Worm (Caenorhabditis elegans) whole organism, young adult: Measurements from ENCODE around the gene hmp-1.

Source experiments
- B0336.3 ChIP-seq: fragments of 200-800 bp; sonication (Bioruptor generic); IDR thresholded peaks from 2 replicates; pipeline ENCODE4 v1.3.6; 2022; ENCODE audit warnings: missing genetic modification characterization, missing compliant biosample characterization
- C06A6.2 ChIP-seq: fragments of 200-800 bp; sonication (Bioruptor generic); conservative IDR thresholded peaks from 2 replicates; pipeline ENCODE4 v1.3.6; 2022; ENCODE audit warnings: missing genetic modification characterization, missing compliant biosample characterization
- C17E4.6 ChIP-seq: fragments of 200-800 bp; sonication (Bioruptor generic); IDR thresholded peaks from 2 replicates; pipeline ENCODE4 v1.3.6; 2022; ENCODE audit warnings: missing genetic modification reagents, missing genetic modification characterization, missing compliant biosample characterization
- F23B12.7 ChIP-seq: sonication (generic microtip); optimal IDR thresholded peaks from 2 replicates; lab custom pipeline; 2017; ENCODE audit warnings: missing genetic modification characterization, mild to moderate bottlenecking, missing compliant biosample characterization, antibody characterized with exemption, moderate library complexity; ENCODE audit not compliant: insufficient read depth
- F39B2.1 ChIP-seq: fragments of 200-800 bp; sonication (Bioruptor generic); IDR thresholded peaks from 2 replicates; pipeline ENCODE4 v1.3.6; 2022; ENCODE audit warnings: missing genetic modification reagents, missing genetic modification characterization, missing compliant biosample characterization
- F57C9.4 ChIP-seq: sonication (generic microtip); optimal IDR thresholded peaks from 2 replicates; lab custom pipeline; 2017; ENCODE audit warnings: mild to moderate bottlenecking, missing genetic modification characterization, missing compliant biosample characterization
- K11D2.4 ChIP-seq: fragments of 200-800 bp; sonication (Bioruptor generic); IDR thresholded peaks from 2 replicates; pipeline ENCODE4 v1.3.6; 2022; ENCODE audit warnings: missing genetic modification reagents, missing genetic modification characterization, missing compliant biosample characterization
- Y53G8AR.9 ChIP-seq: fragments of 200-800 bp; sonication (Bioruptor generic); conservative IDR thresholded peaks from 2 replicates; pipeline ENCODE4 v1.3.6; 2022; ENCODE audit warnings: missing genetic modification reagents, missing genetic modification characterization, missing compliant biosample characterization
- Y56A3A.18 ChIP-seq: fragments of 200-800 bp; sonication (Bioruptor generic); IDR thresholded peaks from 2 replicates; pipeline ENCODE4 v1.3.6; 2022; ENCODE audit warnings: missing genetic modification reagents, missing genetic modification characterization, missing compliant biosample characterization
- aptf-3 ChIP-seq: fragments of 200-800 bp; sonication (Bioruptor generic); IDR thresholded peaks from 2 replicates; pipeline ENCODE4 v1.3.6; 2022; ENCODE audit warnings: missing genetic modification characterization, missing compliant biosample characterization
- ccch-3 ChIP-seq: fragments of 200-800 bp; sonication (Bioruptor generic); optimal IDR thresholded peaks from 2 replicates; lab custom pipeline; 2018; ENCODE audit warnings: mild to moderate bottlenecking, missing genetic modification characterization, missing compliant biosample characterization
- cebp-1 ChIP-seq, 2 experiments: fragments of 200-800 bp in 1 of 2; sonication (Bioruptor generic) in 1 of 2; sonication (generic microtip) in 1 of 2; IDR thresholded peaks in 1 of 2; optimal IDR thresholded peaks in 1 of 2; 2 replicates each; pipeline versions ENCODE4 v1.3.6 to Lab custom; 2017 to 2022; ENCODE audit warnings: missing compliant biosample characterization in 2 of 2, missing genetic modification characterization in 2 of 2, mild to moderate bottlenecking in 1 of 2, missing genetic modification reagents in 1 of 2, moderate library complexity in 1 of 2
- cebp-2 ChIP-seq: fragments of 200-800 bp; sonication (Bioruptor generic); IDR thresholded peaks from 2 replicates; pipeline ENCODE4 v1.3.6; 2022; ENCODE audit warnings: missing genetic modification characterization, missing compliant biosample characterization
- ceh-40 ChIP-seq: fragments of 200-800 bp; sonication (Bioruptor generic); IDR thresholded peaks from 2 replicates; pipeline ENCODE4 v1.3.6; 2022; ENCODE audit warnings: missing genetic modification characterization, missing compliant biosample characterization
- ceh-58 ChIP-seq: fragments of 200-800 bp; sonication (Bioruptor generic); IDR thresholded peaks from 2 replicates; pipeline ENCODE4 v1.3.6; 2022; ENCODE audit warnings: missing genetic modification characterization, missing compliant biosample characterization
- ceh-79 ChIP-seq: sonication (generic microtip); optimal IDR thresholded peaks from 2 replicates; lab custom pipeline; 2017; ENCODE audit warnings: mild to moderate bottlenecking, missing genetic modification characterization, missing compliant biosample characterization
- dox-1 ChIP-seq: fragments of 200-800 bp; sonication (Bioruptor generic); IDR thresholded peaks from 2 replicates; pipeline ENCODE4 v1.3.6; 2022; ENCODE audit warnings: missing genetic modification reagents, missing genetic modification characterization, missing compliant biosample characterization
- egl-44 ChIP-seq: fragments of 200-800 bp; sonication (Bioruptor generic); IDR thresholded peaks from 2 replicates; pipeline ENCODE4 v1.3.6; 2022; ENCODE audit warnings: missing genetic modification reagents, missing genetic modification characterization, missing compliant biosample characterization
- ekl-4 ChIP-seq: fragments of 200-800 bp; sonication (Bioruptor generic); IDR thresholded peaks from 2 replicates; pipeline ENCODE4 v1.3.6; 2022; ENCODE audit warnings: missing genetic modification reagents, missing genetic modification characterization, missing compliant biosample characterization
- fkh-3 ChIP-seq: sonication (generic microtip); optimal IDR thresholded peaks from 2 replicates; lab custom pipeline; 2016; ENCODE audit warnings: mild to moderate bottlenecking, missing genetic modification characterization, missing compliant biosample characterization
- hlh-26 ChIP-seq: fragments of 200-800 bp; sonication (Bioruptor generic); conservative IDR thresholded peaks from 2 replicates; pipeline ENCODE4 v1.3.6; 2022; ENCODE audit warnings: missing genetic modification reagents, missing genetic modification characterization, missing compliant biosample characterization
- hmg-1.2 ChIP-seq: fragments of 200-800 bp; sonication (Bioruptor generic); IDR thresholded peaks from 2 replicates; pipeline ENCODE4 v1.3.6; 2022; ENCODE audit warnings: missing genetic modification reagents, missing genetic modification characterization, missing compliant biosample characterization
- hsf-1 ChIP-seq: fragments of 200-800 bp; sonication (Bioruptor generic); IDR thresholded peaks from 2 replicates; pipeline ENCODE4 v1.3.6; 2022; ENCODE audit warnings: missing genetic modification reagents, missing genetic modification characterization, missing compliant biosample characterization
- lin-26 ChIP-seq: fragments of 200-800 bp; sonication (Bioruptor generic); IDR thresholded peaks from 2 replicates; pipeline ENCODE4 v1.3.6; 2022; ENCODE audit warnings: missing genetic modification reagents, missing genetic modification characterization, missing compliant biosample characterization
- lin-35 ChIP-seq, 3 experiments: fragments of 150-350 bp in 2 of 3; sonication (generic microtip) in 1 of 3; optimal IDR thresholded peaks; 2 replicates each; lab custom pipeline; 2014 to 2018; ENCODE audit warnings: missing biosample characterization in 3 of 3, missing genetic modification characterization in 3 of 3, missing genetic modification reagents in 3 of 3
- madf-10 ChIP-seq: sonication (generic microtip); optimal IDR thresholded peaks from 2 replicates; lab custom pipeline; 2016; ENCODE audit warnings: mild to moderate bottlenecking, missing genetic modification characterization, missing compliant biosample characterization
- madf-6 ChIP-seq: fragments of 200-800 bp; sonication (Bioruptor generic); IDR thresholded peaks from 2 replicates; pipeline ENCODE4 v1.3.6; 2022; ENCODE audit warnings: missing genetic modification reagents, missing genetic modification characterization, missing compliant biosample characterization
- nfyb-1 ChIP-seq: fragments of 200-800 bp; sonication (Bioruptor generic); IDR thresholded peaks from 2 replicates; pipeline ENCODE4 v1.3.6; 2022; ENCODE audit warnings: missing genetic modification reagents, missing genetic modification characterization, missing compliant biosample characterization
- pbrm-1 ChIP-seq: fragments of 200-800 bp; sonication (Bioruptor generic); IDR thresholded peaks from 2 replicates; pipeline ENCODE4 v1.3.6; 2022; ENCODE audit warnings: missing genetic modification reagents, missing genetic modification characterization, missing compliant biosample characterization
- repo-1 ChIP-seq: sonication (generic microtip); optimal IDR thresholded peaks from 2 replicates; lab custom pipeline; 2017; ENCODE audit warnings: mild to moderate bottlenecking, missing genetic modification characterization, missing compliant biosample characterization
- tlf-1 ChIP-seq: fragments of 200-800 bp; sonication (Bioruptor generic); optimal IDR thresholded peaks from 2 replicates; lab custom pipeline; 2018; ENCODE audit warnings: mild to moderate bottlenecking, missing genetic modification characterization, missing compliant biosample characterization
- xnd-1 ChIP-seq: sonication (generic microtip); optimal IDR thresholded peaks from 2 replicates; lab custom pipeline; 2016; ENCODE audit warnings: missing genotype, missing genetic modification reagents, missing genetic modification characterization, missing compliant biosample characterization
- zfh-2 ChIP-seq: fragments of 200-800 bp; sonication (Bioruptor generic); conservative IDR thresholded peaks from 2 replicates; pipeline ENCODE4 v1.3.6; 2022; ENCODE audit warnings: missing genetic modification reagents, missing genetic modification characterization, missing compliant biosample characterization

hmp-1 gene

DNA sequence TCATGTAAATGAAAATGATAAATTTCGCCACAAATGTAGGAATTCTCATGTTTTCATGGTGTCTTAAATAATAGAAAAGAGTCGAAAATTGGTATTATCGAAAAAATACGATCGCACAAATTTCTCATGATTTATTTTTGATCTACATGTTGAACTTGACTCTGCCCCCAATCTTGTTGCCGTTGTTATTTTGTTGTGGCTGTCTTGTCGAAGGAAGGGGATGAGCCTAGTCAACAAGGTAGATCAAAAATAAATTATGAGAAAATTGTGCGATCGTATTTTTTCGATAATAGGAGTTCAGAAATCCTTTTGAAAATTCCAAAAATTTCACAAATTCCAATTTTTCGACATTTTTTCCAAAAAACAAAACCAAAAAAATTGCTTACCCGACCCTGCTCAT lies 30.1 kb upstream of the hmp-1 start (continued):
- TF ChIP-seq xnd-1 (tag; lab: Kevin White, UChicago) (no peak), C17E4.6 (GFP tag; lab: Robert Waterston, UW) (no peak), B0336.3 (GFP tag; lab: Robert Waterston, UW) (no peak), ccch-3 (GFP tag; lab: Kevin White, UChicago) (no peak)

DNA sequence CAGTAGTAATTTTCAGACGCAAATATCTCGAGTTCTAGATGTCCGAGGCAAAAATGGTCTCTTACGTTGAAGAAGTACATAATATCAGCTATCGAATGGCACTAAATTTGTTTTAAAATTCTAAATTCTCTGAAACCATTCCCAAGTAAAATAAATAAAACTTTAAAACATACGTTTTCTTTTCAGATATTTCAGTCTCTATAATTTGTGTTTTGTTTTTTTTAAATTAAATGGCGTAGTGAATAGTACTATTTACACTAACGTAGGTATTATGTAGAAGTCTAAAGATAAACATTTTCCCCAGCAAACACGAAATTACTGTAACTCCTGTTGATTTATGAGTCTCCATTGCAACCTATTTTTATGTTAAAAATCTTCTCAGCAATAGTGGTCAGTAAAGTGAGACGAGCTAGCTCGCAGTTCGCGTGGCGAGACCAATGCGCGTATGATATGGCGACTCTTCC lies 28.4 kb upstream of the hmp-1 start:
- TF ChIP-seq nfyb-1 (GFP tag; lab: Robert Waterston, UW) (peak; percentile 83), cebp-2 (GFP tag; lab: Robert Waterston, UW) (no peak), ekl-4 (peak; percentile 29; the same call in 1 of the 2 replicates), Y53G8AR.9 (GFP tag; lab: Robert Waterston, UW) (peak; percentile 91), Y56A3A.18 (peak; percentile 91), tlf-1 (GFP tag; lab: Kevin White, UChicago) (peak; percentile 55), madf-10 (tag; lab: Kevin White, UChicago) (no peak), repo-1 (peak; percentile 82), lin-26 (peak; percentile 69; the same call in 1 of the 2 replicates), F57C9.4 (tag; lab: Kevin White, UChicago) (no peak), ceh-58 (0 out of 2 replicates have a peak, but pooled peaks have one; percentile 64), hmg-1.2 (peak; percentile 15; the same call in 1 of the 2 replicates), madf-6 (GFP tag; lab: Robert Waterston, UW) (peak; percentile 59), egl-44 (GFP tag; lab: Robert Waterston, UW) (peak; percentile 78), K11D2.4 (GFP tag; lab: Robert Waterston, UW) (0 out of 2 replicates have a peak, but pooled peaks have one; percentile 51), dox-1 (GFP tag; lab: Robert Waterston, UW) (peak; percentile 31; the same call in 1 of the 2 replicates), aptf-3 (GFP tag; lab: Robert Waterston, UW) (no peak), C06A6.2 (GFP tag; lab: Robert Waterston, UW) (peak; percentile 16; the same call in 1 of the 2 replicates), cebp-1 (GFP tag; IDR thresholded peaks at IDR 0.05; lab: Robert Waterston, UW) (peak; percentile 43; the same call in 1 of the 2 replicates), cebp-1 (tag; optimal IDR thresholded peaks at IDR 0.05; lab: Kevin White, UChicago) (peak; percentile 30), pbrm-1 (GFP tag; lab: Robert Waterston, UW) (peak; percentile 66; the same call in 1 of the 2 replicates)

DNA sequence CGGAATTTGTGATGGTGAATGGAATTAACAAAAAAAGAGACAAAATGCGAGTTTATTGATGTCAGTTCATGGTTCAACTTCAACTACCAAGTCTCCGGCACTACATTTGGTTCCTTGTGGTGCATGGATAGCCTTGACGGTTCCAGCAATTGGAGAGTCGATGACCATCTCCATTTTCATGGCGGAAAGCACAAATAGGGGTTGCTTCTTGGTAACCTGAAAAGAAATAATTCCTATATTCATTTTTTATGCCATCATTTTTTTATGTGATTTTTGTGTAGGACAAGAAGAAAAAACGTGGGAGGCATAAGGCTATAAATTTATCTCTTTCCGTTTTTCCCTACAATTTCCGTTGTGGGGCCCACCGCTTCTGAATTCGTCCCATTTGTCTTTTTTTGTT lies 27.6 kb upstream of the hmp-1 start:
- TF ChIP-seq F39B2.1 (GFP tag; lab: Robert Waterston, UW) (no peak), Y53G8AR.9 (GFP tag; lab: Robert Waterston, UW) (0 out of 2 replicates have a peak, but pooled peaks have one; percentile 40), ekl-4 (peak; percentile 37; the same call in 1 of the 2 replicates), nfyb-1 (GFP tag; lab: Robert Waterston, UW) (peak; percentile 50), C06A6.2 (GFP tag; lab: Robert Waterston, UW) (0 out of 2 replicates have a peak, but pooled peaks have one; percentile 10), hmg-1.2 (0 out of 2 replicates have a peak, but pooled peaks have one; percentile 3)

DNA sequence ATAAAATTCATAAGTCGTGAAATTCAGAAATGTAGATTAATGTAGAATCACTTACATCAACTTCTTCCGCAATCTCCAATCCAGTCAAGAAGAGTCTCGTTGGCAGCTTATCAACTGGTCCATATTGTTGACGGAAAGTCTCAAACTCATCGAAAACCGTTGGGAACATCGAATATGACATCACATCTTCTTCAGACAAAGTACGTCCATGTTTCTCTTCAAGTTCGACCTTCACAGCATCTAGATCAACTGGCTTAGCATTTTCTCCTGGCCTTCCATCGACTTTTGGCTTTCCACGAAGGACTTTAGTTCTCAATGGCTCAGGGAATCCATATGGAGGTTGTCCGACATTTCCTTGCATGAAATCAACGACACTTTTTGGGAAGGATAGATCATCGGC lies 26.9 kb upstream of the hmp-1 start:
- TF ChIP-seq zfh-2 (GFP tag; lab: Robert Waterston, UW) (no peak), tlf-1 (GFP tag; lab: Kevin White, UChicago) (no peak), fkh-3 (tag; lab: Kevin White, UChicago) (no peak), hsf-1 (no peak), egl-44 (GFP tag; lab: Robert Waterston, UW) (no peak), F23B12.7 (tag; lab: Kevin White, UChicago) (no peak), lin-35 (GFP tag; optimal IDR thresholded peaks at IDR 0.05; lab: Kevin White, UChicago) (peak in 1 of 3 experiments; percentile 18), ceh-58 (no peak), ceh-40 (GFP tag; lab: Robert Waterston, UW) (no peak), ceh-79 (tag; lab: Kevin White, UChicago) (no peak), hlh-26 (GFP tag; lab: Robert Waterston, UW) (no peak), lin-26 (no peak), hmg-1.2 (peak; percentile 19; the same call in 1 of the 2 replicates), nfyb-1 (GFP tag; lab: Robert Waterston, UW) (peak; percentile 24; the same call in 1 of the 2 replicates)
